Worm (Caenorhabditis elegans) whole organism, L1 larva: ENCODE measurements around the gene M05D6.1.

Source experiments
- C04F5.9 ChIP-seq: sonication (generic microtip); optimal IDR thresholded peaks from 2 replicates; lab custom pipeline; 2016; ENCODE audit warnings: missing genetic modification characterization, missing compliant biosample characterization
- C34B4.2 ChIP-seq: sonication (generic microtip); optimal IDR thresholded peaks from 2 replicates; lab custom pipeline; 2017; ENCODE audit warnings: mild to moderate bottlenecking, missing genetic modification characterization, missing compliant biosample characterization
- F16B12.6 ChIP-seq: fragments of 150-350 bp; optimal IDR thresholded peaks from 2 replicates; lab custom pipeline; 2014; ENCODE audit warnings: missing biosample characterization, missing genetic modification characterization
- Y116A8C.19 ChIP-seq: sonication (generic microtip); optimal IDR thresholded peaks from 2 replicates; lab custom pipeline; 2016; ENCODE audit warnings: missing compliant biosample characterization, missing genetic modification characterization, borderline replicate concordance
- aha-1 ChIP-seq: fragments of 150-350 bp; optimal IDR thresholded peaks from 2 replicates; lab custom pipeline; 2014; ENCODE audit warnings: missing biosample characterization, missing genetic modification characterization
- blmp-1 ChIP-seq: fragments of 150-350 bp; optimal IDR thresholded peaks from 2 replicates; lab custom pipeline; 2014; ENCODE audit warnings: missing biosample characterization, missing genetic modification characterization
- ceh-88 ChIP-seq: fragments of 200-800 bp; sonication (Bioruptor generic); IDR thresholded peaks from 2 replicates; pipeline ENCODE4 v1.3.6; 2022; ENCODE audit warnings: missing genetic modification characterization, missing compliant biosample characterization
- ceh-90 ChIP-seq: sonication (generic microtip); optimal IDR thresholded peaks from 2 replicates; lab custom pipeline; 2016; ENCODE audit warnings: missing genetic modification characterization, missing compliant biosample characterization
- ces-1 ChIP-seq: fragments of 150-350 bp; optimal IDR thresholded peaks from 2 replicates; lab custom pipeline; 2014; ENCODE audit warnings: missing biosample characterization, missing genetic modification reagents, missing genetic modification characterization
- efl-1 ChIP-seq, 4 experiments: fragments of 150-350 bp; optimal IDR thresholded peaks in 3 of 4; peaks in 1 of 4; 1 replicate in 1 of 4; 2 replicates in 3 of 4; lab custom pipeline; 2014; ENCODE audit warnings: missing biosample characterization in 2 of 4, missing genetic modification characterization in 2 of 4, missing genetic modification reagents in 2 of 4
- egl-27 ChIP-seq, 2 experiments: fragments of 150-350 bp in 1 of 2; sonication (generic microtip); optimal IDR thresholded peaks; 3 replicates each; lab custom pipeline; 2017 to 2018; ENCODE audit warnings: missing biosample characterization in 2 of 2, missing genetic modification characterization in 2 of 2, missing genetic modification reagents in 2 of 2
- elt-2 ChIP-seq: sonication (generic microtip); optimal IDR thresholded peaks from 2 replicates; lab custom pipeline; 2016; ENCODE audit warnings: missing genetic modification characterization, mild to moderate bottlenecking, inconsistent platforms, missing compliant biosample characterization, missing genetic modification reagents
- elt-3 ChIP-seq, 6 experiments: fragments of 150-350 bp in 1 of 6; sonication (generic microtip); optimal IDR thresholded peaks; 2 replicates each; lab custom pipeline; 2017 to 2018; ENCODE audit warnings: missing biosample characterization in 6 of 6, missing genetic modification characterization in 6 of 6, inconsistent platforms in 1 of 6
- ets-5 ChIP-seq: fragments of 200-800 bp; sonication (Bioruptor generic); IDR thresholded peaks from 2 replicates; pipeline ENCODE4 v1.3.6; 2022; ENCODE audit warnings: missing genetic modification characterization, missing compliant biosample characterization
- fkh-4 ChIP-seq: sonication (generic microtip); optimal IDR thresholded peaks from 2 replicates; lab custom pipeline; 2016; ENCODE audit warnings: missing compliant biosample characterization, missing genetic modification characterization, borderline replicate concordance
- fkh-8 ChIP-seq: sonication (generic microtip); optimal IDR thresholded peaks from 2 replicates; lab custom pipeline; 2016; ENCODE audit warnings: mild to moderate bottlenecking, missing genetic modification characterization, missing compliant biosample characterization
- hlh-17 ChIP-seq: fragments of 200-800 bp; sonication (Bioruptor generic); optimal IDR thresholded peaks from 2 replicates; lab custom pipeline; 2018; ENCODE audit warnings: missing genetic modification characterization, mild to moderate bottlenecking, missing compliant biosample characterization, moderate library complexity, borderline replicate concordance
- hlh-4 ChIP-seq: sonication (generic microtip); optimal IDR thresholded peaks from 2 replicates; lab custom pipeline; 2016; ENCODE audit warnings: mild to moderate bottlenecking, missing genetic modification characterization, missing compliant biosample characterization
- isw-1 ChIP-seq: fragments of 200-800 bp; sonication (Bioruptor generic); IDR thresholded peaks from 2 replicates; pipeline ENCODE4 v1.3.6; 2022; ENCODE audit warnings: missing genetic modification characterization, missing compliant biosample characterization
- lin-14 ChIP-seq: fragments of 200-800 bp; sonication (Bioruptor generic); optimal IDR thresholded peaks from 2 replicates; lab custom pipeline; 2018; ENCODE audit warnings: mild to moderate bottlenecking, missing genetic modification characterization, moderate library complexity, missing compliant biosample characterization
- lin-35 ChIP-seq, 2 experiments: fragments of 150-350 bp; optimal IDR thresholded peaks; 2 replicates each; lab custom pipeline; 2014; ENCODE audit warnings: missing biosample characterization in 2 of 2, missing genetic modification characterization in 2 of 2, missing genetic modification reagents in 2 of 2
- lir-3 ChIP-seq: sonication (generic microtip); optimal IDR thresholded peaks from 2 replicates; lab custom pipeline; 2016; ENCODE audit warnings: mild to moderate bottlenecking, missing genetic modification characterization, moderate library complexity, missing compliant biosample characterization; ENCODE audit not compliant: poor library complexity
- lsy-2 ChIP-seq, 2 experiments: fragments of 150-350 bp; optimal IDR thresholded peaks; 2 replicates each; lab custom pipeline; 2014; ENCODE audit warnings: missing biosample characterization in 2 of 2, missing genetic modification characterization in 2 of 2
- nhr-28 ChIP-seq: fragments of 150-350 bp; optimal IDR thresholded peaks from 2 replicates; lab custom pipeline; 2014; ENCODE audit warnings: missing biosample characterization, missing genetic modification characterization
- nhr-47 ChIP-seq: sonication (generic microtip); optimal IDR thresholded peaks from 2 replicates; lab custom pipeline; 2016; ENCODE audit warnings: mild to moderate bottlenecking, missing genetic modification characterization, moderate library complexity, missing compliant biosample characterization
- nhr-71 ChIP-seq: sonication (generic microtip); optimal IDR thresholded peaks from 2 replicates; lab custom pipeline; 2016; ENCODE audit warnings: mild to moderate bottlenecking, missing genetic modification characterization, moderate library complexity, missing compliant biosample characterization
- nhr-85 ChIP-seq: sonication (generic microtip); peaks from one replicate; lab custom pipeline; 2016; ENCODE audit warnings: missing genetic modification characterization, inconsistent platforms, missing compliant biosample characterization
- rnt-1 ChIP-seq: sonication (generic microtip); optimal IDR thresholded peaks from 2 replicates; lab custom pipeline; 2016; ENCODE audit warnings: mild to moderate bottlenecking, missing genetic modification characterization, moderate library complexity, missing compliant biosample characterization
- skn-1 ChIP-seq: fragments of 150-350 bp; optimal IDR thresholded peaks from 2 replicates; lab custom pipeline; 2014; ENCODE audit warnings: missing biosample characterization, missing genetic modification characterization
- swsn-7 ChIP-seq: sonication (generic microtip); optimal IDR thresholded peaks from 2 replicates; lab custom pipeline; 2016; ENCODE audit warnings: missing genetic modification characterization, missing compliant biosample characterization
- unc-98 ChIP-seq: fragments of 200-800 bp; sonication (Bioruptor generic); IDR thresholded peaks from 2 replicates; pipeline ENCODE4 v1.3.6; 2022; ENCODE audit warnings: missing genetic modification characterization, missing compliant biosample characterization
- xbp-1 ChIP-seq: sonication (generic microtip); optimal IDR thresholded peaks from 2 replicates; lab custom pipeline; 2016; ENCODE audit warnings: missing genetic modification characterization, missing compliant biosample characterization
- zag-1 ChIP-seq: fragments of 150-350 bp; optimal IDR thresholded peaks from 2 replicates; lab custom pipeline; 2014; ENCODE audit warnings: missing biosample characterization, missing genetic modification characterization

Gene M05D6.1

ce11 chrII:8438791-8439287 lies 36.4 kb downstream of the M05D6.1 start, which contains the start of gene lips-10:
Gene lips-10, plus strand, starts transcription at chrII:8439168.
- peak in 1 of 6 experiments; percentile 22 for TF ChIP-seq elt-3 (tag; optimal IDR thresholded peaks at IDR 0.05; lab: Kevin White, UChicago)
- TF ChIP-seq blmp-1 (tag; lab: Kevin White, UChicago): peak; percentile 49
- no peak for TF ChIP-seq lin-14 (GFP tag; lab: Kevin White, UChicago)
- TF ChIP-seq nhr-85 (tag; lab: Kevin White, UChicago): peak; percentile 71
- TF ChIP-seq xbp-1 (tag; lab: Kevin White, UChicago): no peak

- TF ChIP-seq F16B12.6 (no peak), efl-1 (optimal IDR thresholded peaks at IDR 0.05; lab: Kevin White, UChicago) (no peak), efl-1 (GFP tag; optimal IDR thresholded peaks at IDR 0.05 in 1 of 2; lab: Kevin White, UChicago) (peak in 1 of 2 experiments; percentile 45)
Measured at ce11 chrII:8437035-8437434, 38.2 kb downstream of the M05D6.1 start, which contains the start of gene acp-3. Gene acp-3, minus strand, starts transcription at chrII:8437135.

DNA sequence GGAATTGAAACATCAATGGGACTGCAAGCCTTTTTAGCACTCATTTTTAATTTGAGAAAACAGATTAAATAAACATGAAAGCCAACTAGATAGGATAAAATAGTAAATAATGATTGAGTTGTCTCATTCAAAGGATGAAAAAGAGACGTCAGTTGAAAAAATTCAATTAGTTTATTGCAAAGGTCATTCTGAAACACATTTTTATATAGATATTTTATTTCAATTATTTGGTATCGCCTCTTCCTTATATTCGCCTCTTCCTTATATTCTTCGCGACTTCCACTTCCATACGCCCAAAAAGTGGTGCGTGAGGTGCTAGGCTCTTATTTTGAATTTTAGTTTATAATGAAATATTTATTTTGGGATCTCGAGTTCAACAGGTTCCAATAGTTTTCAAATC lies 40.2 kb downstream of the M05D6.1 start, which contains the start of gene acp-4:
Gene acp-4 (minus strand): TSS at position 101 of the 400 bp plus-strand sequence.
- TF ChIP-seq fkh-8 (no peak), elt-2 (tag; lab: Kevin White, UChicago) (no peak), hlh-4 (tag; lab: Kevin White, UChicago) (no peak), nhr-47 (tag; lab: Kevin White, UChicago) (no peak), rnt-1 (tag; lab: Kevin White, UChicago) (no peak), aha-1 (tag; lab: Kevin White, UChicago) (no peak), unc-98 (GFP tag; lab: Robert Waterston, UW) (no peak), lin-35 (GFP tag; optimal IDR thresholded peaks at IDR 0.05; lab: Kevin White, UChicago) (no peak), isw-1 (GFP tag; lab: Robert Waterston, UW) (no peak), nhr-28 (tag; lab: Kevin White, UChicago) (no peak), lsy-2 (tag; optimal IDR thresholded peaks at IDR 0.05; lab: Kevin White, UChicago) (no peak), skn-1 (tag; lab: Kevin White, UChicago) (no peak), swsn-7 (tag; lab: Kevin White, UChicago) (no peak), nhr-71 (no peak), Y116A8C.19 (tag; lab: Kevin White, UChicago) (no peak), zag-1 (tag; lab: Kevin White, UChicago) (no peak), egl-27 (tag; optimal IDR thresholded peaks at IDR 0.05; lab: Kevin White, UChicago) (no peak), C34B4.2 (tag; lab: Kevin White, UChicago) (no peak)

- TF ChIP-seq lsy-2 (tag; optimal IDR thresholded peaks at IDR 0.05; lab: Kevin White, UChicago) (no peak), rnt-1 (tag; lab: Kevin White, UChicago) (no peak), ets-5 (GFP tag; lab: Robert Waterston, UW) (no peak), C04F5.9 (tag; lab: Kevin White, UChicago) (no peak), ceh-88 (GFP tag; lab: Robert Waterston, UW) (no peak), lir-3 (tag; lab: Kevin White, UChicago) (no peak), ceh-90 (no peak), hlh-17 (GFP tag; lab: Kevin White, UChicago) (no peak), fkh-4 (tag; lab: Kevin White, UChicago) (no peak), blmp-1 (tag; lab: Kevin White, UChicago) (no peak), F16B12.6 (no peak), ces-1 (GFP tag; lab: Kevin White, UChicago) (no peak), egl-27 (tag; optimal IDR thresholded peaks at IDR 0.05; lab: Kevin White, UChicago) (no peak)
Measured at ce11 chrII:8431954-8432353, 43.3 kb downstream of the M05D6.1 start, which contains the start of gene acp-2. Gene acp-2, minus strand, starts transcription at chrII:8432054.
